Fruit fly (Drosophila melanogaster) whole organism, embryonic: ENCODE results near the gene Sps2.

Experiments used
- Bgb ChIP-seq: fragments of 200-800 bp; sonication (Bioruptor generic); IDR thresholded peaks from 2 replicates; pipeline ENCODE4 v1.3.6; 2022; ENCODE audit warnings: missing biosample characterization, missing genetic modification characterization; ENCODE audit not compliant: partially characterized antibody
- CG12299 ChIP-seq: fragments of 200-800 bp; sonication (Bioruptor generic); optimal IDR thresholded peaks from 2 replicates; lab custom pipeline; 2018; ENCODE audit warnings: missing biosample characterization, mild to moderate bottlenecking, missing genetic modification characterization
- CG13287 ChIP-seq: fragments of 200-800 bp; sonication (Bioruptor generic); IDR thresholded peaks from 2 replicates; pipeline ENCODE4 v1.3.6; 2022; ENCODE audit warnings: missing biosample characterization, missing genetic modification characterization; ENCODE audit not compliant: partially characterized antibody
- CG13424 ChIP-seq: fragments of 200-800 bp; sonication (Bioruptor generic); optimal IDR thresholded peaks from 2 replicates; lab custom pipeline; 2019; ENCODE audit warnings: missing biosample characterization, mild to moderate bottlenecking, missing genetic modification characterization, moderate library complexity
- CG14710 ChIP-seq: fragments of 200-800 bp; sonication (Bioruptor generic); optimal IDR thresholded peaks from 3 replicates; lab custom pipeline; 2019; ENCODE audit warnings: missing biosample characterization, mild to moderate bottlenecking, missing genetic modification characterization, moderate library complexity
- CG14860 ChIP-seq: fragments of 200-800 bp; sonication (Bioruptor generic); IDR thresholded peaks from 3 replicates; pipeline ENCODE4 v1.3.6; 2022; ENCODE audit warnings: missing biosample characterization, missing genetic modification characterization; ENCODE audit not compliant: partially characterized antibody
- CG15514 ChIP-seq: fragments of 200-800 bp; sonication (Bioruptor generic); optimal IDR thresholded peaks from 3 replicates; lab custom pipeline; 2017; ENCODE audit warnings: missing biosample characterization, missing genetic modification characterization, mild to moderate bottlenecking, moderate library complexity, missing genetic modification reagents
- CG2120 ChIP-seq: fragments of 200-800 bp; sonication (Bioruptor generic); optimal IDR thresholded peaks from 3 replicates; lab custom pipeline; 2016; ENCODE audit warnings: missing biosample characterization, missing genetic modification characterization
- CG2199 ChIP-seq: fragments of 200-800 bp; sonication (Bioruptor generic); IDR thresholded peaks from 3 replicates; pipeline ENCODE4 v1.3.6; 2022; ENCODE audit warnings: missing biosample characterization, missing genetic modification characterization
- CG2712 ChIP-seq: fragments of 200-800 bp; optimal IDR thresholded peaks from 3 replicates; lab custom pipeline; 2019; ENCODE audit warnings: missing biosample characterization, mild to moderate bottlenecking, missing genetic modification characterization, moderate library complexity
- CG30020 ChIP-seq: fragments of 200-800 bp; optimal IDR thresholded peaks from 2 replicates; lab custom pipeline; 2019; ENCODE audit warnings: missing biosample characterization, mild to moderate bottlenecking, missing genetic modification characterization, moderate library complexity
- CG31224 ChIP-seq: fragments of 200-800 bp; sonication (Bioruptor generic); IDR thresholded peaks from 2 replicates; pipeline ENCODE4 v1.3.6; 2022; ENCODE audit warnings: missing biosample characterization, missing genetic modification characterization
- CG31441 ChIP-seq: fragments of 200-800 bp; sonication (Bioruptor generic); IDR thresholded peaks from 2 replicates; pipeline ENCODE4 v1.3.6; 2022; ENCODE audit warnings: missing biosample characterization, missing genetic modification characterization
- CG33213 ChIP-seq: fragments of 200-800 bp; sonication (Bioruptor generic); optimal IDR thresholded peaks from 3 replicates; lab custom pipeline; 2016; ENCODE audit warnings: missing biosample characterization, missing genetic modification characterization
- CG34422 ChIP-seq: fragments of 200-800 bp; sonication (Bioruptor generic); IDR thresholded peaks from 3 replicates; pipeline ENCODE4 v1.3.6; 2022; ENCODE audit warnings: missing biosample characterization, missing genetic modification characterization
- CG5245 ChIP-seq: fragments of 200-800 bp; sonication (Bioruptor generic); optimal IDR thresholded peaks from 3 replicates; lab custom pipeline; 2016; ENCODE audit warnings: missing biosample characterization, missing genetic modification characterization
- CG6175 ChIP-seq: fragments of 200-800 bp; sonication (Bioruptor generic); IDR thresholded peaks from 3 replicates; pipeline ENCODE4 v1.3.6; 2022; ENCODE audit warnings: missing biosample characterization, missing genetic modification characterization
- CG8924 ChIP-seq: fragments of 200-800 bp; optimal IDR thresholded peaks from 3 replicates; lab custom pipeline; 2019; ENCODE audit warnings: missing biosample characterization, mild to moderate bottlenecking, missing genetic modification characterization, moderate library complexity
- CG9817 ChIP-seq: fragments of 200-800 bp; sonication (Bioruptor generic); optimal IDR thresholded peaks from 2 replicates; lab custom pipeline; 2018; ENCODE audit warnings: missing biosample characterization, mild to moderate bottlenecking, missing genetic modification characterization, moderate library complexity
- CHES-1-like ChIP-seq: fragments of 200-800 bp; sonication (Bioruptor generic); optimal IDR thresholded peaks from 2 replicates; lab custom pipeline; 2016; ENCODE audit warnings: missing biosample characterization, missing genetic modification characterization
- CkIIα-i1 ChIP-seq: fragments of 200-800 bp; sonication (Bioruptor generic); IDR thresholded peaks from 2 replicates; pipeline ENCODE4 v1.3.6; 2022; ENCODE audit warnings: missing biosample characterization, missing genetic modification characterization
- D19A ChIP-seq: fragments of 200-800 bp; optimal IDR thresholded peaks from 3 replicates; lab custom pipeline; 2019; ENCODE audit warnings: missing biosample characterization, mild to moderate bottlenecking, missing genetic modification characterization, moderate library complexity
- HHEX ChIP-seq: fragments of 200-800 bp; sonication (Bioruptor generic); optimal IDR thresholded peaks from 3 replicates; lab custom pipeline; 2017; ENCODE audit warnings: missing biosample characterization, mild to moderate bottlenecking, missing genetic modification characterization, missing genetic modification reagents
- Hmr ChIP-seq: fragments of 200-800 bp; sonication (Bioruptor generic); optimal IDR thresholded peaks from 3 replicates; lab custom pipeline; 2017; ENCODE audit warnings: mild to moderate bottlenecking, missing biosample characterization, missing genetic modification reagents, missing genetic modification characterization
- MBD-R2 ChIP-seq: fragments of 200-800 bp; sonication (Bioruptor generic); IDR thresholded peaks from 2 replicates; pipeline ENCODE4 v1.3.6; 2022; ENCODE audit warnings: missing biosample characterization, missing genetic modification characterization
- Med ChIP-seq: fragments of 200-800 bp; sonication (Bioruptor generic); peaks from one replicate; lab custom pipeline; 2016; ENCODE audit warnings: missing biosample characterization, missing genetic modification characterization, mild to moderate bottlenecking, inconsistent platforms, moderate library complexity
- NC2β ChIP-seq: fragments of 200-800 bp; sonication (Bioruptor generic); optimal IDR thresholded peaks from 2 replicates; lab custom pipeline; 2016; ENCODE audit warnings: missing biosample characterization, missing genetic modification characterization
- Nf-YC ChIP-seq: fragments of 200-800 bp; optimal IDR thresholded peaks from 3 replicates; lab custom pipeline; 2019; ENCODE audit warnings: missing biosample characterization, mild to moderate bottlenecking, missing genetic modification characterization, moderate library complexity
- Sin3A ChIP-seq: fragments of >200 bp; optimal IDR thresholded peaks from 2 replicates; lab custom pipeline; 2018
- aop ChIP-seq: fragments of 200-800 bp; sonication (Bioruptor generic); IDR thresholded peaks from 2 replicates; pipeline ENCODE4 v1.3.6; 2022; ENCODE audit warnings: missing biosample characterization, missing genetic modification characterization
- bbx ChIP-seq: fragments of 200-800 bp; sonication (Bioruptor generic); IDR thresholded peaks from 2 replicates; pipeline ENCODE4 v1.3.6; 2022; ENCODE audit warnings: missing biosample characterization, missing genetic modification characterization; ENCODE audit not compliant: partially characterized antibody
- disco-r ChIP-seq: fragments of 200-800 bp; sonication (Bioruptor generic); optimal IDR thresholded peaks from 2 replicates; lab custom pipeline; 2016; ENCODE audit warnings: missing biosample characterization, missing genetic modification characterization
- dpn ChIP-seq, 2 experiments: fragments of 200-800 bp; sonication (Bioruptor generic); optimal IDR thresholded peaks; 3 replicates each; lab custom pipeline; 2016; ENCODE audit warnings: missing biosample characterization in 2 of 2, missing genetic modification characterization in 2 of 2
- exex ChIP-seq: fragments of 200-800 bp; sonication (Bioruptor generic); optimal IDR thresholded peaks from 4 replicates; lab custom pipeline; 2018; ENCODE audit warnings: missing biosample characterization, mild to moderate bottlenecking, missing genetic modification characterization, moderate library complexity
- gem ChIP-seq: fragments of 200-800 bp; sonication (Bioruptor generic); optimal IDR thresholded peaks from 2 replicates; lab custom pipeline; 2019; ENCODE audit warnings: missing biosample characterization, mild to moderate bottlenecking, missing genetic modification characterization, moderate library complexity
- her ChIP-seq: fragments of 200-800 bp; sonication (Bioruptor generic); optimal IDR thresholded peaks from 2 replicates; lab custom pipeline; 2016; ENCODE audit warnings: missing biosample characterization, missing genetic modification characterization
- inv ChIP-seq: fragments of 200-800 bp; sonication (Bioruptor generic); IDR thresholded peaks from 2 replicates; pipeline ENCODE4 v1.3.6; 2022; ENCODE audit warnings: missing biosample characterization, missing genetic modification characterization; ENCODE audit not compliant: partially characterized antibody
- lmd ChIP-seq: fragments of 200-800 bp; sonication (Bioruptor generic); IDR thresholded peaks from 2 replicates; pipeline ENCODE4 v1.3.6; 2022; ENCODE audit warnings: missing biosample characterization, missing genetic modification characterization
- pfk ChIP-seq: fragments of 200-800 bp; sonication (Bioruptor generic); optimal IDR thresholded peaks from 2 replicates; lab custom pipeline; 2018; ENCODE audit warnings: missing biosample characterization, mild to moderate bottlenecking, missing genetic modification characterization, moderate library complexity
- pho ChIP-seq: fragments of 200-800 bp; sonication (Bioruptor generic); optimal IDR thresholded peaks from 2 replicates; lab custom pipeline; 2016; ENCODE audit warnings: missing biosample characterization, missing genetic modification characterization
- row ChIP-seq: fragments of 200-800 bp; sonication (Bioruptor generic); IDR thresholded peaks from 3 replicates; pipeline ENCODE4 v1.3.6; 2022; ENCODE audit warnings: missing biosample characterization, missing genetic modification characterization
- salm ChIP-seq: fragments of 200-800 bp; sonication (Bioruptor generic); optimal IDR thresholded peaks from 2 replicates; lab custom pipeline; 2018; ENCODE audit warnings: missing biosample characterization, mild to moderate bottlenecking, missing genetic modification characterization
- stc ChIP-seq: fragments of 200-800 bp; sonication (Bioruptor generic); IDR thresholded peaks from 2 replicates; pipeline ENCODE4 v1.3.6; 2022; ENCODE audit warnings: missing biosample characterization, missing genetic modification characterization
- sug ChIP-seq: fragments of 200-800 bp; optimal IDR thresholded peaks from 2 replicates; lab custom pipeline; 2019; ENCODE audit warnings: missing biosample characterization, mild to moderate bottlenecking, missing genetic modification characterization, moderate library complexity
- tx ChIP-seq: fragments of 200-800 bp; sonication (Bioruptor generic); optimal IDR thresholded peaks from 2 replicates; lab custom pipeline; 2016; ENCODE audit warnings: missing biosample characterization, missing genetic modification characterization
- vvl ChIP-seq: fragments of 200-800 bp; sonication (Bioruptor generic); IDR thresholded peaks from 2 replicates; pipeline ENCODE4 v1.3.6; 2022; ENCODE audit warnings: missing biosample characterization, missing genetic modification characterization

Gene Sps2

DNA sequence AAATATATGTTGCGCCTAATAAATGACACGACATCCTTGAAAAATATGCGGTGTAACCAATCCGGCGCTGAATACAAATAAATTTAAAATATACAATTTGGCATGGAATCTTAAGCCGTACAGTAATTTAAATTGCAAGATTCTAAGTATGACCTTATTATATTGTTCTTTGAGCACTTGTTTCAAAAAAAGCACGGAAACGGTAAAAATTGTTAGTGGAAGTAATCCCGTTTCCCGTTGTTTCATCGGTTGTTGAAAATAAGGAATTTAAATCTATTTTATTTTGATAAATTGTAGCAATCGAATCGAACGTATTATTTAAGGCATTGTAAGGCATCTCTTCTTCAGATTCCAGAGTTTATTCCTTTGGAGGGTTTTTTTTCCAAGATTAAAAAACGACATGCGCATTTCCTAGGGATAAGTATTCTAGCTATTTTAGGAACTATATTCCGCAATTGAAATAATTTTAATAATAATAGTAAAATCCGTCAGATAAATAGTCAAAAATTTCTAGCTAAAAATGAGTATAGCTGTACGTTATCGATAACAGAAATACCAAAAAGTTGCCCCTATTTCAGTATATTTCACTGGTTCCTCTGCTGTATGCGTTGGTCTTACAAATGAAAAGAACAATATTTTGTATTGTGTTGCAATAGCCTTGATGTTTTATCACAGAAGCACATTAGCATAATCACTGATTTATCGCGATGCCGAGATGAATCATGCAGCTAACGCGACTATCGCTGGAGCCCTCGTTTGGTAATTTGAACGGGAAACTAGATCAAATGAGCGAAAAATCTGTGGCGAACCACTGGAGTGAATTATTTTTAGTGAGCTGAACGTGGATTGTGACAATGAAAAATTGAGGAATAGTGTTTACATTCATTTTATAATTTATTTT is 9.1 kb upstream of the Sps2 start, which contains the start of gene GATAd (continued):
- TF ChIP-seq pfk (GFP tag; lab: Kevin White, UChicago) (peak; percentile 83), CG6175 (GFP tag; lab: Robert Waterston, UW) (no peak), CG14710 (tag; lab: Kevin White, UChicago) (peak; percentile 46), CG13424 (peak; percentile 21), CG5245 (no peak), lmd (GFP tag; lab: Robert Waterston, UW) (no peak), HHEX (no peak), her (GFP tag; lab: Kevin White, UChicago) (no peak), D19A (tag; lab: Kevin White, UChicago) (peak; percentile 2), CG2120 (GFP tag; lab: Kevin White, UChicago) (peak; percentile 9), CG31441 (GFP tag; lab: Robert Waterston, UW) (no peak), CG2199 (no peak), bbx (GFP tag; lab: Robert Waterston, UW) (0 out of 2 replicates have a peak, but pooled peaks have one; percentile 16), inv (peak; percentile 20; the same call in 1 of the 2 replicates), row (GFP tag; lab: Robert Waterston, UW) (peak; percentile 63; the same call in 2 of the 3 replicates), salm (tag; lab: Kevin White, UChicago) (no peak), Bgb (GFP tag; lab: Robert Waterston, UW) (0 out of 2 replicates have a peak, but pooled peaks have one; percentile 26), CG31224 (GFP tag; lab: Robert Waterston, UW) (no peak), CG2712 (tag; lab: Kevin White, UChicago) (peak; percentile 46), CG13287 (GFP tag; lab: Robert Waterston, UW) (peak; percentile 47; the same call in 1 of the 2 replicates), Med (GFP tag; lab: Kevin White, UChicago) (peak; percentile 60), pho (GFP tag; lab: Kevin White, UChicago) (no peak), Sin3A (peak; percentile 3), gem (tag; lab: Kevin White, UChicago) (peak; percentile 26), CG34422 (GFP tag; lab: Robert Waterston, UW) (no peak), CHES-1-like (no peak), CG12299 (peak; percentile 28), CG14860 (GFP tag; lab: Robert Waterston, UW) (no peak), stc (GFP tag; lab: Robert Waterston, UW) (no peak), vvl (GFP tag; lab: Robert Waterston, UW) (peak; percentile 69; the same call in 1 of the 2 replicates), Nf-YC (tag; lab: Kevin White, UChicago) (peak; percentile 38), CkIIα-i1 (no peak), tx (no peak), MBD-R2 (GFP tag; lab: Robert Waterston, UW) (peak; percentile 19; the same call in 1 of the 2 replicates), CG30020 (tag; lab: Kevin White, UChicago) (peak; percentile 95), sug (peak; percentile 24), dpn (GFP tag; optimal IDR thresholded peaks at IDR 0.05; lab: Kevin White, UChicago) (peak in 1 of 2 experiments; percentile 23), NC2β (GFP tag; lab: Kevin White, UChicago) (no peak), aop (GFP tag; lab: Robert Waterston, UW) (no peak), CG15514 (GFP tag; lab: Kevin White, UChicago) (peak; percentile 99), Hmr (GFP tag; lab: Kevin White, UChicago) (no peak), disco-r (no peak), CG9817 (tag; lab: Kevin White, UChicago) (no peak), CG8924 (tag; lab: Kevin White, UChicago) (peak; percentile 46), CG33213 (no peak), exex (tag; lab: Kevin White, UChicago) (peak; percentile 18)
